Fruit fly (Drosophila melanogaster) whole organism, embryonic: ENCODE data around the gene side-III.
A peak's percentile ranks its signal among the peaks of the same experiment; 100 is the strongest.

Experiments
- BEAF-32 ChIP-seq: fragments of 200-800 bp; sonication (Bioruptor generic); optimal IDR thresholded peaks from 3 replicates; lab custom pipeline; 2017; ENCODE audit warnings: missing biosample characterization, missing genetic modification characterization, mild to moderate bottlenecking, moderate library complexity, missing genetic modification reagents
- CG12071 ChIP-seq: fragments of 200-800 bp; sonication (Bioruptor generic); optimal IDR thresholded peaks from 3 replicates; lab custom pipeline; 2018; ENCODE audit warnings: missing biosample characterization, mild to moderate bottlenecking, missing genetic modification characterization
- CG13424 ChIP-seq: fragments of 200-800 bp; sonication (Bioruptor generic); optimal IDR thresholded peaks from 2 replicates; lab custom pipeline; 2019; ENCODE audit warnings: missing biosample characterization, mild to moderate bottlenecking, missing genetic modification characterization, moderate library complexity
- CG13775 ChIP-seq: fragments of 200-800 bp; sonication (Bioruptor generic); optimal IDR thresholded peaks from 3 replicates; lab custom pipeline; 2017; ENCODE audit warnings: missing biosample characterization, mild to moderate bottlenecking, missing genetic modification characterization
- CG14710 ChIP-seq: fragments of 200-800 bp; sonication (Bioruptor generic); optimal IDR thresholded peaks from 3 replicates; lab custom pipeline; 2019; ENCODE audit warnings: missing biosample characterization, mild to moderate bottlenecking, missing genetic modification characterization, moderate library complexity
- CG15073 ChIP-seq: fragments of 200-800 bp; sonication (Bioruptor generic); optimal IDR thresholded peaks from 2 replicates; lab custom pipeline; 2016; ENCODE audit warnings: missing biosample characterization, missing genetic modification characterization
- CG15479 ChIP-seq: fragments of 200-800 bp; sonication (Bioruptor generic); optimal IDR thresholded peaks from 3 replicates; lab custom pipeline; 2019; ENCODE audit warnings: missing biosample characterization, mild to moderate bottlenecking, missing genetic modification characterization, moderate library complexity
- CG1602 ChIP-seq: fragments of 200-800 bp; sonication (Bioruptor generic); optimal IDR thresholded peaks from 3 replicates; lab custom pipeline; 2016; ENCODE audit warnings: missing biosample characterization, missing genetic modification characterization
- CG17912 ChIP-seq: fragments of 200-800 bp; sonication (Bioruptor generic); optimal IDR thresholded peaks from 2 replicates; lab custom pipeline; 2018; ENCODE audit warnings: missing biosample characterization, mild to moderate bottlenecking, missing genetic modification characterization
- CG1832 ChIP-seq: fragments of 200-800 bp; sonication (Bioruptor generic); optimal IDR thresholded peaks from 2 replicates; lab custom pipeline; 2017; ENCODE audit warnings: missing biosample characterization, mild to moderate bottlenecking, missing genetic modification characterization, inconsistent platforms
- CG31365 ChIP-seq: fragments of 200-800 bp; sonication (Bioruptor generic); optimal IDR thresholded peaks from 2 replicates; lab custom pipeline; 2018; ENCODE audit warnings: missing biosample characterization, mild to moderate bottlenecking, missing genetic modification characterization
- CG3163 ChIP-seq: fragments of 200-800 bp; sonication (Bioruptor generic); optimal IDR thresholded peaks from 3 replicates; lab custom pipeline; 2016; ENCODE audit warnings: missing biosample characterization, missing genetic modification characterization
- CG32532 ChIP-seq: fragments of 200-800 bp; sonication (Bioruptor generic); IDR thresholded peaks from 2 replicates; pipeline ENCODE4 v1.3.6; 2022; ENCODE audit warnings: missing biosample characterization, missing genetic modification characterization
- CG32767 ChIP-seq: fragments of 200-800 bp; sonication (Bioruptor generic); IDR thresholded peaks from 2 replicates; pipeline ENCODE4 v1.3.6; 2022; ENCODE audit warnings: missing biosample characterization, missing genetic modification characterization
- CG4707 ChIP-seq: fragments of 200-800 bp; sonication (Bioruptor generic); optimal IDR thresholded peaks from 2 replicates; lab custom pipeline; 2018; ENCODE audit warnings: missing biosample characterization, mild to moderate bottlenecking, missing genetic modification characterization, moderate library complexity
- CG5953 ChIP-seq: fragments of 200-800 bp; sonication (Bioruptor generic); IDR thresholded peaks from 2 replicates; pipeline ENCODE4 v1.3.6; 2022; ENCODE audit warnings: missing biosample characterization, missing genetic modification characterization
- CG7372 ChIP-seq: fragments of 200-800 bp; sonication (Bioruptor generic); IDR thresholded peaks from 2 replicates; pipeline ENCODE4 v1.3.6; 2022; ENCODE audit warnings: missing biosample characterization, missing genetic modification characterization
- CG8924 ChIP-seq: fragments of 200-800 bp; optimal IDR thresholded peaks from 3 replicates; lab custom pipeline; 2019; ENCODE audit warnings: missing biosample characterization, mild to moderate bottlenecking, missing genetic modification characterization, moderate library complexity
- CG9797 ChIP-seq: fragments of 200-800 bp; sonication (Bioruptor generic); optimal IDR thresholded peaks from 3 replicates; lab custom pipeline; 2018; ENCODE audit warnings: missing biosample characterization, mild to moderate bottlenecking, missing genetic modification characterization
- Chrac-16 ChIP-seq: fragments of 200-800 bp; sonication (Bioruptor generic); optimal IDR thresholded peaks from 3 replicates; lab custom pipeline; 2016; ENCODE audit warnings: missing biosample characterization, missing genetic modification characterization
- D ChIP-seq, 2 experiments: fragments of 200-800 bp in 1 of 2; fragments of >200 bp in 1 of 2; sonication (Bioruptor generic) in 1 of 2; optimal IDR thresholded peaks; 2 replicates in 1 of 2; 3 replicates in 1 of 2; lab custom pipeline; 2017; ENCODE audit warnings: mild to moderate bottlenecking in 1 of 2, missing biosample characterization in 1 of 2, missing genetic modification characterization in 1 of 2, missing genetic modification reagents in 1 of 2
- Dip3 ChIP-seq: fragments of 200-800 bp; sonication (Bioruptor generic); optimal IDR thresholded peaks from 3 replicates; lab custom pipeline; 2016; ENCODE audit warnings: missing biosample characterization, missing genetic modification characterization
- Dll ChIP-seq: fragments of 200-800 bp; sonication (Bioruptor generic); IDR thresholded peaks from 4 replicates; pipeline ENCODE4 v1.3.6; 2022; ENCODE audit warnings: missing biosample characterization, missing genetic modification characterization; ENCODE audit not compliant: partially characterized antibody
- HLH54F ChIP-seq: fragments of 200-800 bp; sonication (Bioruptor generic); optimal IDR thresholded peaks from 3 replicates; lab custom pipeline; 2016; ENCODE audit warnings: missing biosample characterization, missing genetic modification characterization
- Hand ChIP-seq: fragments of 200-800 bp; sonication (Bioruptor generic); optimal IDR thresholded peaks from 2 replicates; lab custom pipeline; 2017; ENCODE audit warnings: mild to moderate bottlenecking, missing biosample characterization, missing genetic modification reagents, missing genetic modification characterization
- Hr39 ChIP-seq: fragments of >200 bp; optimal IDR thresholded peaks from 2 replicates; lab custom pipeline; 2017
- NC2β ChIP-seq: fragments of 200-800 bp; sonication (Bioruptor generic); optimal IDR thresholded peaks from 2 replicates; lab custom pipeline; 2016; ENCODE audit warnings: missing biosample characterization, missing genetic modification characterization
- Rfx ChIP-seq: fragments of 200-800 bp; sonication (Bioruptor generic); IDR thresholded peaks from 2 replicates; pipeline ENCODE4 v1.3.6; 2022; ENCODE audit warnings: missing biosample characterization, missing genetic modification characterization
- Scr ChIP-seq: fragments of 200-800 bp; sonication (Bioruptor generic); IDR thresholded peaks from 2 replicates; pipeline ENCODE4 v1.3.6; 2022; ENCODE audit warnings: missing biosample characterization, missing genetic modification characterization; ENCODE audit not compliant: partially characterized antibody
- ash1 ChIP-seq: fragments of 200-800 bp; sonication (Bioruptor generic); optimal IDR thresholded peaks from 2 replicates; lab custom pipeline; 2018; ENCODE audit warnings: missing biosample characterization, mild to moderate bottlenecking, missing genetic modification characterization
- br ChIP-seq: fragments of >200 bp; optimal IDR thresholded peaks from 2 replicates; lab custom pipeline; 2017
- caup ChIP-seq: fragments of 200-800 bp; sonication (Bioruptor generic); optimal IDR thresholded peaks from 3 replicates; lab custom pipeline; 2017; ENCODE audit warnings: missing biosample characterization, mild to moderate bottlenecking, missing genetic modification characterization, moderate library complexity; ENCODE audit not compliant: severe bottlenecking
- ci ChIP-seq: fragments of 200-800 bp; sonication (Bioruptor generic); IDR thresholded peaks from 3 replicates; pipeline ENCODE4 v1.3.6; 2022; ENCODE audit warnings: missing biosample characterization, missing genetic modification characterization
- croc ChIP-seq: fragments of 200-800 bp; sonication (Bioruptor generic); conservative IDR thresholded peaks from 3 replicates; pipeline ENCODE4 v1.3.6; 2022; ENCODE audit warnings: missing biosample characterization, missing genetic modification characterization
- dmrt99B ChIP-seq: fragments of 200-800 bp; sonication (Bioruptor generic); optimal IDR thresholded peaks from 2 replicates; lab custom pipeline; 2018; ENCODE audit warnings: missing biosample characterization, mild to moderate bottlenecking, missing genetic modification characterization, moderate library complexity
- en ChIP-seq: fragments of 200-800 bp; sonication (Bioruptor generic); optimal IDR thresholded peaks from 2 replicates; lab custom pipeline; 2016; ENCODE audit warnings: missing biosample characterization, missing genetic modification characterization
- fd3F ChIP-seq: fragments of 200-800 bp; sonication (Bioruptor generic); optimal IDR thresholded peaks from 2 replicates; lab custom pipeline; 2018; ENCODE audit warnings: missing biosample characterization, mild to moderate bottlenecking, missing genetic modification characterization, moderate library complexity
- fd64A ChIP-seq: fragments of 200-800 bp; sonication (Bioruptor generic); optimal IDR thresholded peaks from 3 replicates; lab custom pipeline; 2018; ENCODE audit warnings: missing biosample characterization, mild to moderate bottlenecking, missing genetic modification characterization
- ftz-f1 ChIP-seq: fragments of 200-800 bp; sonication (Bioruptor generic); optimal IDR thresholded peaks from 2 replicates; lab custom pipeline; 2016; ENCODE audit warnings: missing biosample characterization, missing genetic modification characterization
- gem ChIP-seq: fragments of 200-800 bp; sonication (Bioruptor generic); optimal IDR thresholded peaks from 2 replicates; lab custom pipeline; 2019; ENCODE audit warnings: missing biosample characterization, mild to moderate bottlenecking, missing genetic modification characterization, moderate library complexity
- hbn ChIP-seq: fragments of 200-800 bp; sonication (Bioruptor generic); IDR thresholded peaks from 2 replicates; pipeline ENCODE4 v1.3.6; 2022; ENCODE audit warnings: missing biosample characterization, missing genetic modification characterization; ENCODE audit not compliant: partially characterized antibody
- lmd ChIP-seq: fragments of 200-800 bp; sonication (Bioruptor generic); IDR thresholded peaks from 2 replicates; pipeline ENCODE4 v1.3.6; 2022; ENCODE audit warnings: missing biosample characterization, missing genetic modification characterization
- psq ChIP-seq: fragments of 200-800 bp; sonication (Bioruptor generic); optimal IDR thresholded peaks from 2 replicates; lab custom pipeline; 2017; ENCODE audit warnings: missing biosample characterization, missing genetic modification characterization
- schlank ChIP-seq: fragments of 200-800 bp; sonication (Bioruptor generic); optimal IDR thresholded peaks from 2 replicates; lab custom pipeline; 2018; ENCODE audit warnings: missing biosample characterization, mild to moderate bottlenecking, missing genetic modification characterization
- sens-2 ChIP-seq: fragments of 200-800 bp; sonication (Bioruptor generic); IDR thresholded peaks from 2 replicates; pipeline ENCODE4 v1.3.6; 2022; ENCODE audit warnings: missing biosample characterization, missing genetic modification characterization
- sna ChIP-seq: fragments of 200-800 bp; sonication (Bioruptor generic); IDR thresholded peaks from 2 replicates; pipeline ENCODE4 v1.3.6; 2022; ENCODE audit warnings: missing biosample characterization, missing genetic modification characterization; ENCODE audit not compliant: partially characterized antibody
- sob ChIP-seq: fragments of 200-800 bp; sonication (Bioruptor generic); IDR thresholded peaks from 2 replicates; pipeline ENCODE4 v1.3.6; 2022; ENCODE audit warnings: missing biosample characterization, missing genetic modification characterization
- sr ChIP-seq: fragments of 200-800 bp; sonication (Bioruptor generic); IDR thresholded peaks from 3 replicates; pipeline ENCODE4 v1.3.6; 2022; ENCODE audit warnings: missing biosample characterization, missing genetic modification characterization
- tx ChIP-seq: fragments of 200-800 bp; sonication (Bioruptor generic); optimal IDR thresholded peaks from 2 replicates; lab custom pipeline; 2016; ENCODE audit warnings: missing biosample characterization, missing genetic modification characterization
- wek ChIP-seq: fragments of 200-800 bp; sonication (Bioruptor generic); optimal IDR thresholded peaks from 3 replicates; lab custom pipeline; 2018; ENCODE audit warnings: missing biosample characterization, mild to moderate bottlenecking, missing genetic modification characterization, moderate library complexity
- zfh2 ChIP-seq: fragments of 200-800 bp; sonication (Bioruptor generic); optimal IDR thresholded peaks from 2 replicates; lab custom pipeline; 2016; ENCODE audit warnings: missing biosample characterization, missing genetic modification characterization

side-III gene

DNA sequence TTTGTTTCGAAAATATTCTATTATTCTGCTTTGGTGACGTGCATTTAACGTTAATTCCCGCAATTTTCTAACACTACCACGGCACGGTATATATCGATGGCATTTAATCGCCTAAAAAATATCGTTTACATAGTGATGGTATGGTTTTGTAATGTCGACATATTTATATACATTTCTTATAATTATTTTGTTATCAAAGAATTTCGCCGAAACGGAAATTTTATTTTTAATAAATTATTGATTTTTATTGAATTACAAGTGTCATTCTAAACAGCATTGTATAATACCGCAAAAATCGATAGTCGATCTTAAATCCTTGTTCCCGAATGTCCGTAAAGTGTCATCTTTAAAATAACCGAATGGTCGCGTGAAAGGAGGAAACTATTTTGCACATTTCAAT is 134.9 kb downstream of the side-III start, which contains the start of the genes Sec20 and dgrn (continued):
- TF ChIP-seq wek (no peak), CG31365 (tag; lab: Kevin White, UChicago) (no peak), CG14710 (tag; lab: Kevin White, UChicago) (peak; percentile 89), CG13775 (GFP tag; lab: Kevin White, UChicago) (peak; percentile 77), psq (GFP tag; lab: Kevin White, UChicago) (peak; percentile 35), fd3F (peak; percentile 32), tx (GFP tag; lab: Kevin White, UChicago) (no peak), br (no peak), ci (GFP tag; lab: Robert Waterston, UW) (peak; percentile 39; the same call in 1 of the 3 replicates), sens-2 (GFP tag; lab: Robert Waterston, UW) (no peak), CG12071 (no peak), CG15073 (GFP tag; lab: Kevin White, UChicago) (no peak), HLH54F (peak; percentile 23), D (optimal IDR thresholded peaks at IDR 0.05; lab: Kevin White, UChicago) (no peak), D (GFP tag; optimal IDR thresholded peaks at IDR 0.05; lab: Kevin White, UChicago) (peak; percentile 24), hbn (peak; percentile 94), schlank (tag; lab: Kevin White, UChicago) (no peak), CG7372 (no peak), Dll (peak; percentile 96), sob (peak; percentile 74), fd64A (GFP tag; lab: Kevin White, UChicago) (no peak), caup (GFP tag; lab: Kevin White, UChicago) (peak; percentile 54), CG5953 (GFP tag; lab: Robert Waterston, UW) (0 out of 2 replicates have a peak, but pooled peaks have one; percentile 15), BEAF-32 (GFP tag; lab: Kevin White, UChicago) (peak; percentile 96), sr (GFP tag; lab: Robert Waterston, UW) (no peak), Scr (peak; percentile 97), sna (peak; percentile 95), Hand (GFP tag; lab: Kevin White, UChicago) (no peak), en (GFP tag; lab: Kevin White, UChicago) (no peak), CG4707 (GFP tag; lab: Kevin White, UChicago) (no peak), gem (tag; lab: Kevin White, UChicago) (peak; percentile 82), CG15479 (GFP tag; lab: Kevin White, UChicago) (no peak), CG3163 (GFP tag; lab: Kevin White, UChicago) (no peak), Dip3 (peak; percentile 56), CG1832 (GFP tag; lab: Kevin White, UChicago) (no peak), ash1 (GFP tag; lab: Kevin White, UChicago) (no peak), croc (GFP tag; lab: Robert Waterston, UW) (no peak), CG1602 (peak; percentile 65), CG32532 (GFP tag; lab: Robert Waterston, UW) (peak; percentile 60), lmd (GFP tag; lab: Robert Waterston, UW) (peak; percentile 30; the same call in 1 of the 2 replicates), ftz-f1 (GFP tag; lab: Kevin White, UChicago) (no peak), CG9797 (GFP tag; lab: Kevin White, UChicago) (peak; percentile 29), Hr39 (lab: Kevin White, UChicago) (no peak), zfh2 (GFP tag; lab: Kevin White, UChicago) (peak; percentile 55), Chrac-16 (GFP tag; lab: Kevin White, UChicago) (peak; percentile 66), CG8924 (tag; lab: Kevin White, UChicago) (peak; percentile 73), Rfx (GFP tag; lab: Robert Waterston, UW) (peak; percentile 78), CG17912 (no peak), NC2β (GFP tag; lab: Kevin White, UChicago) (no peak), CG13424 (tag; lab: Kevin White, UChicago) (peak; percentile 74), CG32767 (GFP tag; lab: Robert Waterston, UW) (peak; percentile 55; the same call in 1 of the 2 replicates), dmrt99B (no peak)
